Fruit fly (Drosophila melanogaster) whole organism, embryonic: Measurements from ENCODE around the gene CG13114.

Source experiments
- CG11696 ChIP-seq: fragments of 200-800 bp; sonication (Bioruptor generic); IDR thresholded peaks from 2 replicates; pipeline ENCODE4 v1.3.6; 2022; ENCODE audit warnings: missing biosample characterization, missing genetic modification characterization
- CG12236 ChIP-seq: fragments of 200-800 bp; sonication (Bioruptor generic); optimal IDR thresholded peaks from 2 replicates; lab custom pipeline; 2016; ENCODE audit warnings: missing biosample characterization, missing genetic modification characterization
- CG12391 ChIP-seq: fragments of 200-800 bp; sonication (Bioruptor generic); optimal IDR thresholded peaks from 3 replicates; lab custom pipeline; 2018; ENCODE audit warnings: missing biosample characterization, mild to moderate bottlenecking, missing genetic modification characterization, moderate library complexity
- CG13775 ChIP-seq: fragments of 200-800 bp; sonication (Bioruptor generic); optimal IDR thresholded peaks from 3 replicates; lab custom pipeline; 2017; ENCODE audit warnings: missing biosample characterization, mild to moderate bottlenecking, missing genetic modification characterization
- CG14441 ChIP-seq: fragments of 200-800 bp; sonication (Bioruptor generic); IDR thresholded peaks from 2 replicates; pipeline ENCODE4 v1.3.6; 2022; ENCODE audit warnings: missing biosample characterization, missing genetic modification characterization
- CG15514 ChIP-seq: fragments of 200-800 bp; sonication (Bioruptor generic); optimal IDR thresholded peaks from 3 replicates; lab custom pipeline; 2017; ENCODE audit warnings: missing biosample characterization, missing genetic modification characterization, mild to moderate bottlenecking, moderate library complexity, missing genetic modification reagents
- CG1603 ChIP-seq: fragments of 200-800 bp; sonication (Bioruptor generic); optimal IDR thresholded peaks from 2 replicates; lab custom pipeline; 2019; ENCODE audit warnings: missing biosample characterization, mild to moderate bottlenecking, missing genetic modification characterization, moderate library complexity
- CG16863 ChIP-seq: fragments of 200-800 bp; sonication (Bioruptor generic); optimal IDR thresholded peaks from 3 replicates; lab custom pipeline; 2016; ENCODE audit warnings: missing biosample characterization, missing genetic modification characterization
- CG17359 ChIP-seq: fragments of 200-800 bp; sonication (Bioruptor generic); optimal IDR thresholded peaks from 3 replicates; lab custom pipeline; 2018; ENCODE audit warnings: missing biosample characterization, mild to moderate bottlenecking, missing genetic modification characterization, moderate library complexity
- CG17385 ChIP-seq: fragments of 200-800 bp; sonication (Bioruptor generic); optimal IDR thresholded peaks from 3 replicates; lab custom pipeline; 2018; ENCODE audit warnings: missing biosample characterization, mild to moderate bottlenecking, missing genetic modification characterization
- CG18599 ChIP-seq: fragments of 200-800 bp; sonication (Bioruptor generic); optimal IDR thresholded peaks from 3 replicates; lab custom pipeline; 2017; ENCODE audit warnings: missing biosample characterization, missing genetic modification characterization, mild to moderate bottlenecking, moderate library complexity, missing genetic modification reagents
- CG4707 ChIP-seq: fragments of 200-800 bp; sonication (Bioruptor generic); optimal IDR thresholded peaks from 2 replicates; lab custom pipeline; 2018; ENCODE audit warnings: missing biosample characterization, mild to moderate bottlenecking, missing genetic modification characterization, moderate library complexity
- CG8089 ChIP-seq: fragments of 200-800 bp; sonication (Bioruptor generic); optimal IDR thresholded peaks from 3 replicates; lab custom pipeline; 2016; ENCODE audit warnings: missing biosample characterization, missing genetic modification characterization
- CG9817 ChIP-seq: fragments of 200-800 bp; sonication (Bioruptor generic); optimal IDR thresholded peaks from 2 replicates; lab custom pipeline; 2018; ENCODE audit warnings: missing biosample characterization, mild to moderate bottlenecking, missing genetic modification characterization, moderate library complexity
- Deaf1 ChIP-seq: fragments of 200-800 bp; optimal IDR thresholded peaks from 3 replicates; lab custom pipeline; 2019; ENCODE audit warnings: missing biosample characterization, mild to moderate bottlenecking, missing genetic modification characterization, moderate library complexity
- Dip3 ChIP-seq: fragments of 200-800 bp; sonication (Bioruptor generic); optimal IDR thresholded peaks from 3 replicates; lab custom pipeline; 2016; ENCODE audit warnings: missing biosample characterization, missing genetic modification characterization
- Dref ChIP-seq: fragments of 200-800 bp; sonication (Bioruptor generic); IDR thresholded peaks from 2 replicates; pipeline ENCODE4 v1.3.6; 2022; ENCODE audit warnings: missing biosample characterization, missing genetic modification characterization
- Ets65A ChIP-seq: fragments of 200-800 bp; sonication (Bioruptor generic); peaks from one replicate; lab custom pipeline; 2016; ENCODE audit warnings: missing biosample characterization, missing genetic modification characterization
- Gug ChIP-seq: fragments of 200-800 bp; sonication (Bioruptor generic); IDR thresholded peaks from 4 replicates; pipeline ENCODE4 v1.3.6; 2022; ENCODE audit warnings: missing biosample characterization, missing genetic modification characterization
- HLH54F ChIP-seq: fragments of 200-800 bp; sonication (Bioruptor generic); optimal IDR thresholded peaks from 3 replicates; lab custom pipeline; 2016; ENCODE audit warnings: missing biosample characterization, missing genetic modification characterization
- Hand ChIP-seq: fragments of 200-800 bp; sonication (Bioruptor generic); optimal IDR thresholded peaks from 2 replicates; lab custom pipeline; 2017; ENCODE audit warnings: mild to moderate bottlenecking, missing biosample characterization, missing genetic modification reagents, missing genetic modification characterization
- Hey ChIP-seq: fragments of 200-800 bp; sonication (Bioruptor generic); optimal IDR thresholded peaks from 3 replicates; lab custom pipeline; 2018; ENCODE audit warnings: missing biosample characterization, mild to moderate bottlenecking, missing genetic modification characterization
- Hr3 ChIP-seq: fragments of 200-800 bp; sonication (Bioruptor generic); optimal IDR thresholded peaks from 3 replicates; lab custom pipeline; 2016; ENCODE audit warnings: missing biosample characterization, missing genetic modification characterization
- NfI ChIP-seq: fragments of 200-800 bp; sonication (Bioruptor generic); optimal IDR thresholded peaks from 3 replicates; lab custom pipeline; 2018; ENCODE audit warnings: missing biosample characterization, mild to moderate bottlenecking, missing genetic modification characterization, moderate library complexity
- Pdp1 ChIP-seq, 2 experiments: fragments of 200-800 bp; sonication (Bioruptor generic); optimal IDR thresholded peaks; 3 replicates each; lab custom pipeline; 2016; ENCODE audit warnings: missing biosample characterization in 2 of 2, missing genetic modification characterization in 2 of 2, mild to moderate bottlenecking in 1 of 2, moderate library complexity in 1 of 2
- Rfx ChIP-seq: fragments of 200-800 bp; sonication (Bioruptor generic); IDR thresholded peaks from 2 replicates; pipeline ENCODE4 v1.3.6; 2022; ENCODE audit warnings: missing biosample characterization, missing genetic modification characterization
- Side ChIP-seq: fragments of 200-800 bp; sonication (Bioruptor generic); optimal IDR thresholded peaks from 2 replicates; lab custom pipeline; 2016; ENCODE audit warnings: missing biosample characterization, missing genetic modification characterization
- Six4 ChIP-seq: fragments of 200-800 bp; sonication (Bioruptor generic); optimal IDR thresholded peaks from 2 replicates; lab custom pipeline; 2016; ENCODE audit warnings: missing biosample characterization, missing genetic modification characterization
- Sox102F ChIP-seq: fragments of 200-800 bp; sonication (Bioruptor generic); optimal IDR thresholded peaks from 2 replicates; lab custom pipeline; 2018; ENCODE audit warnings: missing biosample characterization, mild to moderate bottlenecking, missing genetic modification characterization, moderate library complexity
- Sry-δ ChIP-seq: fragments of 200-800 bp; sonication (Bioruptor generic); optimal IDR thresholded peaks from 2 replicates; lab custom pipeline; 2016; ENCODE audit warnings: missing biosample characterization, missing genetic modification characterization
- ato ChIP-seq: fragments of 200-800 bp; sonication (Bioruptor generic); IDR thresholded peaks from 2 replicates; pipeline ENCODE4 v1.3.6; 2022; ENCODE audit warnings: missing biosample characterization, missing genetic modification characterization; ENCODE audit not compliant: partially characterized antibody
- btn ChIP-seq: fragments of 200-800 bp; sonication (Bioruptor generic); optimal IDR thresholded peaks from 2 replicates; lab custom pipeline; 2016; ENCODE audit warnings: missing biosample characterization, missing genetic modification characterization
- chinmo ChIP-seq: fragments of 200-800 bp; sonication (Bioruptor generic); IDR thresholded peaks from 4 replicates; pipeline ENCODE4 v1.3.6; 2022; ENCODE audit warnings: missing biosample characterization, missing genetic modification characterization; ENCODE audit not compliant: partially characterized antibody
- ci ChIP-seq: fragments of 200-800 bp; sonication (Bioruptor generic); IDR thresholded peaks from 3 replicates; pipeline ENCODE4 v1.3.6; 2022; ENCODE audit warnings: missing biosample characterization, missing genetic modification characterization
- crc ChIP-seq: fragments of 200-800 bp; sonication (Bioruptor generic); optimal IDR thresholded peaks from 2 replicates; lab custom pipeline; 2016; ENCODE audit warnings: missing biosample characterization, missing genetic modification characterization
- dm ChIP-seq: fragments of 200-800 bp; sonication (Bioruptor generic); optimal IDR thresholded peaks from 3 replicates; lab custom pipeline; 2016; ENCODE audit warnings: missing biosample characterization, missing genetic modification characterization
- gcm2 ChIP-seq: fragments of 200-800 bp; sonication (Bioruptor generic); optimal IDR thresholded peaks from 2 replicates; lab custom pipeline; 2016; ENCODE audit warnings: missing biosample characterization, missing genetic modification characterization
- gsb ChIP-seq: fragments of 200-800 bp; sonication (Bioruptor generic); IDR thresholded peaks from 2 replicates; pipeline ENCODE4 v1.3.6; 2022; ENCODE audit warnings: missing biosample characterization, missing genetic modification characterization
- gt ChIP-seq: fragments of 200-800 bp; sonication (Bioruptor generic); IDR thresholded peaks from 2 replicates; pipeline ENCODE4 v1.3.6; 2022; ENCODE audit warnings: missing biosample characterization, missing genetic modification characterization
- kay ChIP-seq: fragments of 200-800 bp; sonication (Bioruptor generic); optimal IDR thresholded peaks from 2 replicates; lab custom pipeline; 2016; ENCODE audit warnings: missing biosample characterization, missing genetic modification characterization
- kni ChIP-seq: fragments of 200-800 bp; sonication (Bioruptor generic); optimal IDR thresholded peaks from 3 replicates; lab custom pipeline; 2017; ENCODE audit warnings: mild to moderate bottlenecking, missing biosample characterization, missing genetic modification reagents, missing genetic modification characterization
- nmo ChIP-seq: fragments of 200-800 bp; sonication (Bioruptor generic); optimal IDR thresholded peaks from 2 replicates; lab custom pipeline; 2018; ENCODE audit warnings: missing biosample characterization, mild to moderate bottlenecking, missing genetic modification characterization, moderate library complexity
- onecut ChIP-seq: fragments of 200-800 bp; sonication (Bioruptor generic); IDR thresholded peaks from 2 replicates; pipeline ENCODE4 v1.3.6; 2022; ENCODE audit warnings: missing biosample characterization, missing genetic modification characterization
- pros ChIP-seq: fragments of 200-800 bp; sonication (Bioruptor generic); optimal IDR thresholded peaks from 3 replicates; lab custom pipeline; 2019; ENCODE audit warnings: missing biosample characterization, mild to moderate bottlenecking, missing genetic modification characterization, moderate library complexity
- sr ChIP-seq: fragments of 200-800 bp; sonication (Bioruptor generic); IDR thresholded peaks from 3 replicates; pipeline ENCODE4 v1.3.6; 2022; ENCODE audit warnings: missing biosample characterization, missing genetic modification characterization
- tap ChIP-seq: fragments of 200-800 bp; optimal IDR thresholded peaks from 3 replicates; lab custom pipeline; 2019; ENCODE audit warnings: missing biosample characterization, mild to moderate bottlenecking, missing genetic modification characterization, moderate library complexity
- tx ChIP-seq: fragments of 200-800 bp; sonication (Bioruptor generic); optimal IDR thresholded peaks from 2 replicates; lab custom pipeline; 2016; ENCODE audit warnings: missing biosample characterization, missing genetic modification characterization
- vfl ChIP-seq: fragments of 200-800 bp; sonication (Bioruptor generic); optimal IDR thresholded peaks from 2 replicates; lab custom pipeline; 2016; ENCODE audit warnings: missing biosample characterization, missing genetic modification characterization

Gene CG13114

dm6 chr2L:9497285-9497660, 48.3 kb upstream of the CG13114 start (continued):
- TF ChIP-seq ci (GFP tag; lab: Robert Waterston, UW) (peak; percentile 66; the same call in 1 of the 3 replicates), kni (GFP tag; lab: Kevin White, UChicago) (peak; percentile 8), CG17385 (no peak), CG17359 (tag; lab: Kevin White, UChicago) (peak; percentile 29), CG14441 (GFP tag; lab: Robert Waterston, UW) (no peak), CG16863 (GFP tag; lab: Kevin White, UChicago) (no peak)

- peak; percentile 56 for TF ChIP-seq tap
- no peak for TF ChIP-seq dm (GFP tag; lab: Kevin White, UChicago)
- TF ChIP-seq Dip3 (GFP tag; lab: Kevin White, UChicago): peak; percentile 72
- peak; percentile 83 for TF ChIP-seq kay (GFP tag; lab: Kevin White, UChicago)
- no peak for TF ChIP-seq gt (GFP tag; lab: Robert Waterston, UW)
- no peak for TF ChIP-seq CG4707
- TF ChIP-seq nmo: peak; percentile 78
- TF ChIP-seq CG12391: peak; percentile 64
- peak; percentile 38 for TF ChIP-seq HLH54F (GFP tag; lab: Kevin White, UChicago)
- TF ChIP-seq Dref (GFP tag; lab: Robert Waterston, UW): no peak
- peak; percentile 91 for TF ChIP-seq Ets65A (GFP tag; lab: Kevin White, UChicago)
- TF ChIP-seq Side (GFP tag; lab: Kevin White, UChicago): peak; percentile 12
- TF ChIP-seq onecut (GFP tag; lab: Robert Waterston, UW): peak; percentile 54
- TF ChIP-seq crc (GFP tag; lab: Kevin White, UChicago): peak; percentile 63
- TF ChIP-seq CG12236 (GFP tag; lab: Kevin White, UChicago): no peak
- no peak for TF ChIP-seq CG8089 (GFP tag; lab: Kevin White, UChicago)
- peak; percentile 23; the same call in 1 of the 2 replicates for TF ChIP-seq gsb (GFP tag; lab: Robert Waterston, UW)
- peak; percentile 49 for TF ChIP-seq NfI (GFP tag; lab: Kevin White, UChicago)
- peak; percentile 45 to 62 for TF ChIP-seq Pdp1 (GFP tag; optimal IDR thresholded peaks at IDR 0.05; lab: Kevin White, UChicago)
- peak; percentile 42; the same call in 1 of the 4 replicates for TF ChIP-seq Gug
- peak; percentile 45 for TF ChIP-seq Hr3 (GFP tag; lab: Kevin White, UChicago)
- no peak for TF ChIP-seq Hand (GFP tag; lab: Kevin White, UChicago)
- peak; percentile 50 for TF ChIP-seq Hey (tag; lab: Kevin White, UChicago)
- TF ChIP-seq Rfx (GFP tag; lab: Robert Waterston, UW): peak; percentile 66
- TF ChIP-seq chinmo: 0 out of 4 replicates have a peak, but pooled peaks have one; percentile 43
- TF ChIP-seq CG13775 (GFP tag; lab: Kevin White, UChicago): peak; percentile 26
- peak; percentile 30 for TF ChIP-seq Sry-δ (GFP tag; lab: Kevin White, UChicago)
- peak; percentile 67 for TF ChIP-seq CG1603 (tag; lab: Kevin White, UChicago)
- no peak for TF ChIP-seq sr (GFP tag; lab: Robert Waterston, UW)
- TF ChIP-seq tx (GFP tag; lab: Kevin White, UChicago): peak; percentile 62
- peak; percentile 44 for TF ChIP-seq Deaf1 (tag; lab: Kevin White, UChicago)
- no peak for TF ChIP-seq ato (GFP tag; lab: Robert Waterston, UW)
- peak; percentile 72 for TF ChIP-seq Sox102F (GFP tag; lab: Kevin White, UChicago)
- no peak for TF ChIP-seq pros (GFP tag; lab: Kevin White, UChicago)
- TF ChIP-seq vfl (GFP tag; lab: Kevin White, UChicago): no peak
- TF ChIP-seq CG15514 (GFP tag; lab: Kevin White, UChicago): peak; percentile 23
- peak; percentile 17 for TF ChIP-seq CG9817 (tag; lab: Kevin White, UChicago)
- TF ChIP-seq gcm2: peak; percentile 27
- 0 out of 2 replicates have a peak, but pooled peaks have one; percentile 18 for TF ChIP-seq CG11696
- TF ChIP-seq btn (GFP tag; lab: Kevin White, UChicago): peak; percentile 43
- peak; percentile 75 for TF ChIP-seq CG18599
- peak; percentile 32 for TF ChIP-seq Six4
These were observed 47.2 kb upstream of the CG13114 start for dm6 chr2L:9498185-9498984.
